Fruit fly (Drosophila melanogaster) whole organism, embryonic: ENCODE data around the gene CG14342.

Source experiments
- Adf1 ChIP-seq: fragments of 200-800 bp; sonication (Bioruptor generic); IDR thresholded peaks from 2 replicates; pipeline ENCODE4 v1.3.6; 2022; ENCODE audit warnings: missing biosample characterization, missing genetic modification characterization
- Awh ChIP-seq: fragments of 200-800 bp; sonication (Bioruptor generic); IDR thresholded peaks from 2 replicates; pipeline ENCODE4, ENCODE4 v1.3.6; 2022; ENCODE audit warnings: missing biosample characterization, missing genetic modification characterization
- Blimp-1 ChIP-seq: fragments of 200-800 bp; sonication (Bioruptor generic); optimal IDR thresholded peaks from 3 replicates; lab custom pipeline; 2018; ENCODE audit warnings: missing biosample characterization, missing genetic modification characterization, mild to moderate bottlenecking, moderate library complexity, missing genetic modification reagents
- CG10267 ChIP-seq: fragments of 200-800 bp; sonication (Bioruptor generic); optimal IDR thresholded peaks from 2 replicates; lab custom pipeline; 2018; ENCODE audit warnings: missing biosample characterization, mild to moderate bottlenecking, missing genetic modification characterization, moderate library complexity
- CG10431 ChIP-seq: fragments of 200-800 bp; sonication (Bioruptor generic); optimal IDR thresholded peaks from 3 replicates; lab custom pipeline; 2018; ENCODE audit warnings: missing biosample characterization, mild to moderate bottlenecking, missing genetic modification characterization
- CG11696 ChIP-seq: fragments of 200-800 bp; sonication (Bioruptor generic); IDR thresholded peaks from 2 replicates; pipeline ENCODE4 v1.3.6; 2022; ENCODE audit warnings: missing biosample characterization, missing genetic modification characterization
- CG12219 ChIP-seq: fragments of 200-800 bp; sonication (Bioruptor generic); optimal IDR thresholded peaks from 3 replicates; lab custom pipeline; 2018; ENCODE audit warnings: missing biosample characterization, mild to moderate bottlenecking, missing genetic modification characterization
- CG13123 ChIP-seq: fragments of 200-800 bp; sonication (Bioruptor generic); optimal IDR thresholded peaks from 2 replicates; lab custom pipeline; 2016; ENCODE audit warnings: missing biosample characterization, missing genetic modification characterization
- CG13624 ChIP-seq: fragments of 200-800 bp; sonication (Bioruptor generic); optimal IDR thresholded peaks from 2 replicates; lab custom pipeline; 2016; ENCODE audit warnings: missing biosample characterization, missing genetic modification characterization
- CG15073 ChIP-seq: fragments of 200-800 bp; sonication (Bioruptor generic); optimal IDR thresholded peaks from 2 replicates; lab custom pipeline; 2016; ENCODE audit warnings: missing biosample characterization, missing genetic modification characterization
- CG17359 ChIP-seq: fragments of 200-800 bp; sonication (Bioruptor generic); optimal IDR thresholded peaks from 3 replicates; lab custom pipeline; 2018; ENCODE audit warnings: missing biosample characterization, mild to moderate bottlenecking, missing genetic modification characterization, moderate library complexity
- CG17912 ChIP-seq: fragments of 200-800 bp; sonication (Bioruptor generic); optimal IDR thresholded peaks from 2 replicates; lab custom pipeline; 2018; ENCODE audit warnings: missing biosample characterization, mild to moderate bottlenecking, missing genetic modification characterization
- CG18599 ChIP-seq: fragments of 200-800 bp; sonication (Bioruptor generic); optimal IDR thresholded peaks from 3 replicates; lab custom pipeline; 2017; ENCODE audit warnings: missing biosample characterization, missing genetic modification characterization, mild to moderate bottlenecking, moderate library complexity, missing genetic modification reagents
- CG2120 ChIP-seq: fragments of 200-800 bp; sonication (Bioruptor generic); optimal IDR thresholded peaks from 3 replicates; lab custom pipeline; 2016; ENCODE audit warnings: missing biosample characterization, missing genetic modification characterization
- CG3065 ChIP-seq: fragments of 200-800 bp; sonication (Bioruptor generic); optimal IDR thresholded peaks from 2 replicates; lab custom pipeline; 2016; ENCODE audit warnings: missing biosample characterization, missing genetic modification characterization
- CG31365 ChIP-seq: fragments of 200-800 bp; sonication (Bioruptor generic); optimal IDR thresholded peaks from 2 replicates; lab custom pipeline; 2018; ENCODE audit warnings: missing biosample characterization, mild to moderate bottlenecking, missing genetic modification characterization
- CG3163 ChIP-seq: fragments of 200-800 bp; sonication (Bioruptor generic); optimal IDR thresholded peaks from 3 replicates; lab custom pipeline; 2016; ENCODE audit warnings: missing biosample characterization, missing genetic modification characterization
- CG3407 ChIP-seq: fragments of 200-800 bp; sonication (Bioruptor generic); optimal IDR thresholded peaks from 2 replicates; lab custom pipeline; 2018; ENCODE audit warnings: missing biosample characterization, mild to moderate bottlenecking, missing genetic modification characterization
- CG34376 ChIP-seq: fragments of 200-800 bp; sonication (Bioruptor generic); optimal IDR thresholded peaks from 2 replicates; lab custom pipeline; 2018; ENCODE audit warnings: missing biosample characterization, mild to moderate bottlenecking, missing genetic modification characterization
- CG3847 ChIP-seq: fragments of 200-800 bp; sonication (Bioruptor generic); IDR thresholded peaks from 2 replicates; pipeline ENCODE4 v1.3.6; 2022; ENCODE audit warnings: missing biosample characterization, missing genetic modification characterization
- CG42726 ChIP-seq: fragments of 200-800 bp; sonication (Bioruptor generic); IDR thresholded peaks from 2 replicates; pipeline ENCODE4 v1.3.6; 2022; ENCODE audit warnings: missing biosample characterization, missing genetic modification characterization; ENCODE audit not compliant: partially characterized antibody
- CG4820 ChIP-seq: fragments of 200-800 bp; sonication (Bioruptor generic); optimal IDR thresholded peaks from 3 replicates; lab custom pipeline; 2016; ENCODE audit warnings: missing biosample characterization, missing genetic modification characterization
- CG6254 ChIP-seq: fragments of 200-800 bp; sonication (Bioruptor generic); optimal IDR thresholded peaks from 3 replicates; lab custom pipeline; 2017; ENCODE audit warnings: mild to moderate bottlenecking, missing biosample characterization, missing genetic modification reagents, missing genetic modification characterization
- CG7786 ChIP-seq: fragments of 200-800 bp; sonication (Bioruptor generic); optimal IDR thresholded peaks from 2 replicates; lab custom pipeline; 2016; ENCODE audit warnings: missing biosample characterization, missing genetic modification characterization
- CG8478 ChIP-seq: fragments of >200 bp; optimal IDR thresholded peaks from 2 replicates; lab custom pipeline; 2018
- CG9437 ChIP-seq: fragments of 200-800 bp; sonication (Bioruptor generic); optimal IDR thresholded peaks from 2 replicates; lab custom pipeline; 2018; ENCODE audit warnings: missing biosample characterization, mild to moderate bottlenecking, missing genetic modification characterization
- CG9932 ChIP-seq: fragments of 200-800 bp; sonication (Bioruptor generic); IDR thresholded peaks from 2 replicates; pipeline ENCODE4 v1.3.6; 2022; ENCODE audit warnings: missing biosample characterization, missing genetic modification characterization
- CrebB ChIP-seq: fragments of 200-800 bp; sonication (Bioruptor generic); optimal IDR thresholded peaks from 3 replicates; lab custom pipeline; 2018; ENCODE audit warnings: missing biosample characterization, mild to moderate bottlenecking, missing genetic modification characterization
- ERR ChIP-seq: fragments of 200-800 bp; sonication (Bioruptor generic); optimal IDR thresholded peaks from 2 replicates; lab custom pipeline; 2016; ENCODE audit warnings: missing biosample characterization, missing genetic modification characterization
- Ets65A ChIP-seq: fragments of 200-800 bp; sonication (Bioruptor generic); peaks from one replicate; lab custom pipeline; 2016; ENCODE audit warnings: missing biosample characterization, missing genetic modification characterization
- Hmr ChIP-seq: fragments of 200-800 bp; sonication (Bioruptor generic); optimal IDR thresholded peaks from 3 replicates; lab custom pipeline; 2017; ENCODE audit warnings: mild to moderate bottlenecking, missing biosample characterization, missing genetic modification reagents, missing genetic modification characterization
- MTF-1 ChIP-seq: fragments of 200-800 bp; sonication (Bioruptor generic); optimal IDR thresholded peaks from 2 replicates; lab custom pipeline; 2018; ENCODE audit warnings: missing biosample characterization, mild to moderate bottlenecking, missing genetic modification characterization, borderline replicate concordance
- Med ChIP-seq: fragments of 200-800 bp; sonication (Bioruptor generic); peaks from one replicate; lab custom pipeline; 2016; ENCODE audit warnings: missing biosample characterization, missing genetic modification characterization, mild to moderate bottlenecking, inconsistent platforms, moderate library complexity
- Mrtf ChIP-seq: fragments of 200-800 bp; sonication (Bioruptor generic); IDR thresholded peaks from 3 replicates; pipeline ENCODE4 v1.3.6; 2022; ENCODE audit warnings: missing biosample characterization, missing genetic modification characterization
- NFAT ChIP-seq: fragments of 200-800 bp; sonication (Bioruptor generic); IDR thresholded peaks from 2 replicates; pipeline ENCODE4 v1.3.6; 2022; ENCODE audit warnings: missing biosample characterization, missing genetic modification characterization
- Poxn ChIP-seq: fragments of 200-800 bp; sonication (Bioruptor generic); IDR thresholded peaks from 2 replicates; pipeline ENCODE4 v1.3.6; 2022; ENCODE audit warnings: missing biosample characterization, missing genetic modification characterization
- Sry-δ ChIP-seq: fragments of 200-800 bp; sonication (Bioruptor generic); optimal IDR thresholded peaks from 2 replicates; lab custom pipeline; 2016; ENCODE audit warnings: missing biosample characterization, missing genetic modification characterization
- Tbp ChIP-seq: fragments of >200 bp; optimal IDR thresholded peaks from 2 replicates; lab custom pipeline; 2018; ENCODE audit warnings: missing biosample characterization, missing genetic modification characterization
- ash1 ChIP-seq: fragments of 200-800 bp; sonication (Bioruptor generic); optimal IDR thresholded peaks from 2 replicates; lab custom pipeline; 2018; ENCODE audit warnings: missing biosample characterization, mild to moderate bottlenecking, missing genetic modification characterization
- az2 ChIP-seq: fragments of 200-800 bp; sonication (Bioruptor generic); optimal IDR thresholded peaks from 3 replicates; lab custom pipeline; 2016; ENCODE audit warnings: missing biosample characterization, missing genetic modification characterization
- bcd ChIP-seq: fragments of 200-800 bp; sonication (Bioruptor generic); optimal IDR thresholded peaks from 2 replicates; lab custom pipeline; 2017; ENCODE audit warnings: missing biosample characterization, mild to moderate bottlenecking, missing genetic modification characterization
- bsh ChIP-seq, 2 experiments: fragments of 200-800 bp; sonication (Bioruptor generic); optimal IDR thresholded peaks; 2 replicates each; lab custom pipeline; 2017 to 2018; ENCODE audit warnings: mild to moderate bottlenecking in 2 of 2, missing biosample characterization in 2 of 2, missing genetic modification characterization in 2 of 2, moderate library complexity in 1 of 2
- btn ChIP-seq: fragments of 200-800 bp; sonication (Bioruptor generic); optimal IDR thresholded peaks from 2 replicates; lab custom pipeline; 2016; ENCODE audit warnings: missing biosample characterization, missing genetic modification characterization
- cato ChIP-seq: fragments of 200-800 bp; sonication (Bioruptor generic); optimal IDR thresholded peaks from 2 replicates; lab custom pipeline; 2016; ENCODE audit warnings: missing biosample characterization, missing genetic modification characterization, borderline replicate concordance
- da ChIP-seq: fragments of 200-800 bp; sonication (Bioruptor generic); optimal IDR thresholded peaks from 2 replicates; lab custom pipeline; 2016; ENCODE audit warnings: missing biosample characterization, missing genetic modification characterization
- dimm ChIP-seq: fragments of 200-800 bp; sonication (Bioruptor generic); IDR thresholded peaks from 2 replicates; pipeline ENCODE4 v1.3.6; 2022; ENCODE audit warnings: missing biosample characterization, missing genetic modification characterization
- ems ChIP-seq: fragments of 200-800 bp; sonication (Bioruptor generic); optimal IDR thresholded peaks from 3 replicates; lab custom pipeline; 2016; ENCODE audit warnings: missing biosample characterization, missing genetic modification characterization
- hkb ChIP-seq, 2 experiments: fragments of 200-800 bp in 1 of 2; fragments of >200 bp in 1 of 2; sonication (Bioruptor generic) in 1 of 2; IDR thresholded peaks in 1 of 2; optimal IDR thresholded peaks in 1 of 2; 2 replicates each; pipeline versions ENCODE4 v1.3.6 to Lab custom; 2017 to 2022; ENCODE audit warnings: missing biosample characterization in 1 of 2, missing genetic modification characterization in 1 of 2
- kah ChIP-seq: fragments of 200-800 bp; sonication (Bioruptor generic); optimal IDR thresholded peaks from 2 replicates; lab custom pipeline; 2018; ENCODE audit warnings: missing biosample characterization, mild to moderate bottlenecking, missing genetic modification characterization
- lmd ChIP-seq: fragments of 200-800 bp; sonication (Bioruptor generic); IDR thresholded peaks from 2 replicates; pipeline ENCODE4 v1.3.6; 2022; ENCODE audit warnings: missing biosample characterization, missing genetic modification characterization
- mam ChIP-seq: fragments of 200-800 bp; sonication (Bioruptor generic); optimal IDR thresholded peaks from 3 replicates; lab custom pipeline; 2016; ENCODE audit warnings: missing biosample characterization, missing genetic modification characterization
- odd ChIP-seq: fragments of 200-800 bp; sonication (Bioruptor generic); optimal IDR thresholded peaks from 2 replicates; lab custom pipeline; 2017; ENCODE audit warnings: missing biosample characterization, mild to moderate bottlenecking, missing genetic modification characterization
- row ChIP-seq: fragments of 200-800 bp; sonication (Bioruptor generic); IDR thresholded peaks from 3 replicates; pipeline ENCODE4 v1.3.6; 2022; ENCODE audit warnings: missing biosample characterization, missing genetic modification characterization
- tgo ChIP-seq: fragments of 200-800 bp; sonication (Bioruptor generic); IDR thresholded peaks from 3 replicates; pipeline ENCODE4 v1.3.6; 2022; ENCODE audit warnings: missing biosample characterization, missing genetic modification characterization
- zen2 ChIP-seq: fragments of 200-800 bp; sonication (Bioruptor generic); IDR thresholded peaks from 3 replicates; pipeline ENCODE4 v1.3.6; 2022; ENCODE audit warnings: missing biosample characterization, missing genetic modification characterization; ENCODE audit not compliant: partially characterized antibody

The CG14342 gene

dm6 chr2L:1202445-1202844, 1.6 kb upstream of the CG14342 start:
- peak; percentile 15 for TF ChIP-seq Med (GFP tag; lab: Kevin White, UChicago)
- TF ChIP-seq CG34376, result no peak
- TF ChIP-seq row, result 0 out of 3 replicates have a peak, but pooled peaks have one; percentile 11
- TF ChIP-seq hkb (optimal IDR thresholded peaks at IDR 0.05; lab: Kevin White, UChicago), result no peak
- no peak for TF ChIP-seq hkb (GFP tag; IDR thresholded peaks at IDR 0.05; lab: Robert Waterston, UW)
- no peak for TF ChIP-seq ash1
- TF ChIP-seq kah (GFP tag; lab: Kevin White, UChicago), result no peak
- TF ChIP-seq CG18599 (GFP tag; lab: Kevin White, UChicago), result no peak
- TF ChIP-seq CG3407 (GFP tag; lab: Kevin White, UChicago), result no peak
- peak; percentile 52 for TF ChIP-seq CG11696
- TF ChIP-seq mam (GFP tag; lab: Kevin White, UChicago), result no peak
- TF ChIP-seq Hmr, result no peak
- TF ChIP-seq tgo, result no peak
- no peak for TF ChIP-seq CG9437
- TF ChIP-seq CG4820 (GFP tag; lab: Kevin White, UChicago), result no peak
- TF ChIP-seq CrebB (tag; lab: Kevin White, UChicago), result no peak
- no peak for TF ChIP-seq btn (GFP tag; lab: Kevin White, UChicago)
- 0 out of 2 replicates have a peak, but pooled peaks have one; percentile 14 for TF ChIP-seq Poxn (GFP tag; lab: Robert Waterston, UW)
- no peak for TF ChIP-seq CG13624
- no peak for TF ChIP-seq dimm (GFP tag; lab: Robert Waterston, UW)
- TF ChIP-seq CG10431 (GFP tag; lab: Kevin White, UChicago), result no peak
- TF ChIP-seq odd (GFP tag; lab: Kevin White, UChicago), result no peak
- TF ChIP-seq CG13123, result no peak
- no peak for TF ChIP-seq CG8478
- TF ChIP-seq az2 (GFP tag; lab: Kevin White, UChicago), result no peak
- TF ChIP-seq CG3847, result no peak
- no peak for TF ChIP-seq Sry-δ (GFP tag; lab: Kevin White, UChicago)
- no peak for TF ChIP-seq Mrtf (GFP tag; lab: Robert Waterston, UW)
- no peak for TF ChIP-seq CG17912 (GFP tag; lab: Kevin White, UChicago)
- TF ChIP-seq CG12219, result no peak
- TF ChIP-seq CG9932 (GFP tag; lab: Robert Waterston, UW), result peak; percentile 8; the same call in 1 of the 2 replicates
- TF ChIP-seq bcd, result no peak
- TF ChIP-seq CG31365, result no peak
- no peak for TF ChIP-seq NFAT
- no peak for TF ChIP-seq CG10267 (tag; lab: Kevin White, UChicago)
- no peak for TF ChIP-seq ERR (GFP tag; lab: Kevin White, UChicago)
- no peak for TF ChIP-seq lmd (GFP tag; lab: Robert Waterston, UW)
- no peak for TF ChIP-seq cato
- TF ChIP-seq Tbp (GFP tag; lab: Kevin White, UChicago), result no peak
- TF ChIP-seq Blimp-1 (GFP tag; lab: Kevin White, UChicago), result no peak
- no peak for TF ChIP-seq CG7786 (GFP tag; lab: Kevin White, UChicago)
- TF ChIP-seq Ets65A (GFP tag; lab: Kevin White, UChicago), result peak; percentile 51
- no peak for TF ChIP-seq CG17359 (tag; lab: Kevin White, UChicago)
- TF ChIP-seq ems, result no peak

- TF ChIP-seq Adf1 (0 out of 2 replicates have a peak, but pooled peaks have one; percentile 36), CG15073 (GFP tag; lab: Kevin White, UChicago) (no peak), bsh (GFP tag; optimal IDR thresholded peaks at IDR 0.05; lab: Kevin White, UChicago) (peak in 1 of 2 experiments; percentile 21), CG13624 (no peak), CG42726 (GFP tag; lab: Robert Waterston, UW) (no peak), CG2120 (GFP tag; lab: Kevin White, UChicago) (peak; percentile 80), MTF-1 (GFP tag; lab: Kevin White, UChicago) (no peak), CG6254 (no peak), CG3163 (no peak), zen2 (GFP tag; lab: Robert Waterston, UW) (no peak), Awh (GFP tag; lab: Robert Waterston, UW) (0 out of 2 replicates have a peak, but pooled peaks have one; percentile 56), CG3065 (no peak), da (GFP tag; lab: Kevin White, UChicago) (no peak)
Observed at dm6 chr2L:1207432-1207831, 3.4 kb downstream of the CG14342 start.
